Worm (Caenorhabditis elegans): ENCODE measurements around the gene efhc-1.

The efhc-1 gene

ce11 chrX:10358083-10358482, at the start of gene efhc-1:
Gene efhc-1, plus strand, starts transcription at chrX:10358383.
- TF ChIP-seq dao-5 (tag; optimal IDR thresholded peaks at IDR 0.05) (no peak), W03F9.2 (tag; optimal IDR thresholded peaks at IDR 0.05) (no peak), him-1 (tag; optimal IDR thresholded peaks at IDR 0.05) (no peak)

DNA sequence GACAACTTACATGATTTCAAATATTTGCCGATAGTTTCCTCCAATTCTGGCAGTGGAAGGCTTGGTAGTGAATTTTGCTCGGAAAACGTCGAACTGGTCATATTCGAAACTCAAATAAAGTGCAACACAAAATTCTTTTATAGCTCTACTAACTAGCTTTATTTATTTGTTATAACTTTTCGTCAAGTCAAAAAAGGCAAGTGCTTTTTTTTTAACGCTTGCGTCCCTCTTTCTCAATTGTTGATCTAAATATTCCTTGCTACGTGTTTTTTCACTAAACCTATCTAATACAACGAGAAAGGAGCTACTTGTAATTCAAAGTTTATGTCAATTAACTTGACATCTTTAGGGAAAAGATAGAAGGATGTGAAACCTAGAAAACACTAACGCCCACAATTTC, 47.8 kb upstream of the efhc-1 start, which contains the start of gene F41E7.6:
TSS of gene F41E7.6 (minus strand) at position 101 of the 400 bp plus-strand sequence.
- TF ChIP-seq dao-5 (tag; optimal IDR thresholded peaks at IDR 0.05), result no peak
- TF ChIP-seq W03F9.2 (tag; optimal IDR thresholded peaks at IDR 0.05), result no peak
- TF ChIP-seq him-1 (tag; optimal IDR thresholded peaks at IDR 0.05), result no peak

DNA sequence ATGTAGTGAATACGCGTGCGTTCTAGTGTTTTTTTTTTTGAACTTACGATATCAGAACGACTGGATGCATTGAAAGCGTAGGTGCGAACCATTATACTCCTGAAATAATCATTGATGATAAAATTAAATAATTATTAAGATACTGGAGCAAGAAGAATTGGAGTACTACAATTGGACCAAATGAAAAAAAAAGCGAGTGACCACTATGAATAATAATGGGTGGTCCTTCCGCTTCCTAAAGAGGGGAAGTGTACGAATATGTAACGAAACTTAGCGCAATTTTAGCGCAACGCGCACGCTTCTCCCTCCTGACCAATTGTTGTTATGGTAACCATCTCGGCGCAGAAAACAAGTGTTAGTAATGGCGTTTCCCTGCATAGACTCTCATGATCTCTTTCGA, 42.3 kb upstream of the efhc-1 start, which contains the start of gene F41E7.9:
TSS of gene F41E7.9 (minus strand) at position 101 of the 400 bp plus-strand sequence.
- TF ChIP-seq dao-5 (tag; optimal IDR thresholded peaks at IDR 0.05) (no peak), him-1 (tag; optimal IDR thresholded peaks at IDR 0.05) (no peak), W03F9.2 (tag; optimal IDR thresholded peaks at IDR 0.05) (no peak)

ce11 chrX:10317565-10317964, 40.6 kb upstream of the efhc-1 start, which contains the start of gene R07E3.6:
Gene R07E3.6, plus strand, starts transcription at chrX:10317722.
- TF ChIP-seq dao-5 (tag; optimal IDR thresholded peaks at IDR 0.05), result no peak
- TF ChIP-seq W03F9.2 (tag; optimal IDR thresholded peaks at IDR 0.05), result no peak
- no peak for TF ChIP-seq him-1 (tag; optimal IDR thresholded peaks at IDR 0.05)

- TF ChIP-seq W03F9.2 (tag; optimal IDR thresholded peaks at IDR 0.05), result no peak
- no peak for TF ChIP-seq dao-5 (tag; optimal IDR thresholded peaks at IDR 0.05)
- no peak for TF ChIP-seq him-1 (tag; optimal IDR thresholded peaks at IDR 0.05)
These were observed 39.7 kb upstream of the efhc-1 start for ce11 chrX:10318437-10318836.

- TF ChIP-seq him-1 (tag; optimal IDR thresholded peaks at IDR 0.05) (no peak), dao-5 (tag; optimal IDR thresholded peaks at IDR 0.05) (no peak), W03F9.2 (tag; optimal IDR thresholded peaks at IDR 0.05) (no peak)
These were observed 38.5 kb upstream of the efhc-1 start for ce11 chrX:10319653-10320052.

- no peak for TF ChIP-seq dao-5 (tag; optimal IDR thresholded peaks at IDR 0.05)
- no peak for TF ChIP-seq him-1 (tag; optimal IDR thresholded peaks at IDR 0.05)
- no peak for TF ChIP-seq W03F9.2 (tag; optimal IDR thresholded peaks at IDR 0.05)
These were observed 36.8 kb upstream of the efhc-1 start for ce11 chrX:10321401-10321800.

DNA sequence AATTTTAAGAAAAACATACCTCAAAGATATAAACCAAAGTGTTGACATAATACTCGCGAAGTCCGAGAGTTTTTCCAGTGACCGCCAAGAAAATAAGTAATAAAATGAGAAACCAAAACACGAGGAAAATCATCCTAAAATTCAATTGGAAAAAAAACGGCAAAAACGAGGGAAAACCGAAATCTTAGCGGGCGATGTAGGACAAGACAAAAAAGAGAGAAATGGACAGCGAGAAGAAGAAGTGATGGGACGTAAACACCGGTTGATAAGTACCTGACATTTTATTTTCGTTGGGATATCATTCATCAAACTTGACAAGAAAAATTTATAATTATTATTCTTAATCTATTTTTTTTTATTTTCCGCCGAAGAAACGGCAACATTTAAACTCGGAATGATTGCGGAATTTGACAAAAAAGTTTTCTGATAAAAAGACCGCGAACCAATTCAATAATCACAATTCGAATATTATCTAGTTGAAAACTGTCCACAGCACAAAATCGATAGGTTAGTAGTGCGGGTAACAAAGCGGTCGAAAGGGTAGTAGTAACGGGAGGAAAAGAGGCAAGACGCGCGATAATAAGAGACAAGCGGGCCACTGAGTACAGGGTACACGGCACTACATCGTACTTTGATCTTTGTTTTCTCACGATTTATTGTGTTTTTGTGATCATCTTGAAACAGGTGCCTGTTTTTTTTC, 30.7 kb upstream of the efhc-1 start, which contains the start of gene acl-5:
TSS of gene acl-5 (minus strand) at position 134 of the 700 bp plus-strand sequence.
- no peak for TF ChIP-seq dao-5 (tag; optimal IDR thresholded peaks at IDR 0.05)
- no peak for TF ChIP-seq W03F9.2 (tag; optimal IDR thresholded peaks at IDR 0.05)
- no peak for TF ChIP-seq him-1 (tag; optimal IDR thresholded peaks at IDR 0.05)

ce11 chrX:10332035-10332614, 26.1 kb upstream of the efhc-1 start:
- TF ChIP-seq W03F9.2 (tag; optimal IDR thresholded peaks at IDR 0.05), result no peak
- no peak for TF ChIP-seq dao-5 (tag; optimal IDR thresholded peaks at IDR 0.05)
- no peak for TF ChIP-seq him-1 (tag; optimal IDR thresholded peaks at IDR 0.05)

ce11 chrX:10333301-10333854, 24.8 kb upstream of the efhc-1 start, which contains the start of gene R07E3.4:
Gene R07E3.4, minus strand, starts transcription at chrX:10333351.
- TF ChIP-seq him-1 (tag; optimal IDR thresholded peaks at IDR 0.05), result no peak
- no peak for TF ChIP-seq W03F9.2 (tag; optimal IDR thresholded peaks at IDR 0.05)
- no peak for TF ChIP-seq dao-5 (tag; optimal IDR thresholded peaks at IDR 0.05)

ce11 chrX:10336138-10336537, 22.0 kb upstream of the efhc-1 start, which contains the start of gene idpa-3:
Gene idpa-3, plus strand, starts transcription at chrX:10336438.
- TF ChIP-seq dao-5 (tag; optimal IDR thresholded peaks at IDR 0.05), result no peak
- no peak for TF ChIP-seq W03F9.2 (tag; optimal IDR thresholded peaks at IDR 0.05)
- no peak for TF ChIP-seq him-1 (tag; optimal IDR thresholded peaks at IDR 0.05)

ce11 chrX:10336592-10336991, 21.6 kb upstream of the efhc-1 start:
- no peak for TF ChIP-seq dao-5 (tag; optimal IDR thresholded peaks at IDR 0.05)

- no peak for TF ChIP-seq dao-5 (tag; optimal IDR thresholded peaks at IDR 0.05)
These were observed 20.1 kb upstream of the efhc-1 start, which contains the start of gene cut-5 for ce11 chrX:10338100-10338499. Gene cut-5, minus strand, starts transcription at chrX:10338200.

- TF ChIP-seq dao-5 (tag; optimal IDR thresholded peaks at IDR 0.05) (no peak), him-1 (tag; optimal IDR thresholded peaks at IDR 0.05) (no peak), W03F9.2 (tag; optimal IDR thresholded peaks at IDR 0.05) (no peak)
These were observed 19.4 kb upstream of the efhc-1 start for ce11 chrX:10338761-10339160.

All from whole organism, L4/young adult.